In genomic region chr3L:11215244-11216121, dm6 we compare ENCODE assay signal across 1 fruit fly cellular context.
TF ChIP-seq lines count a peak whose summit lies in the region.

No protein-coding gene starts in this region.

TF ChIP-seq in whole organism, embryonic, 481 proteins besides CTCF, POLR2A, EP300 and RAD21 (continued from another document and continues in another):
- TF ChIP-seq abd-A (tag; optimal IDR thresholded peaks at IDR 0.05; lab: Kevin White, UChicago) = peak; percentile 16
- TF ChIP-seq hbn (GFP tag; IDR thresholded peaks at IDR 0.05; lab: Robert Waterston, UW; ENCODE audit: partially characterized antibody) = 0 out of 2 replicates have a peak, but pooled peaks have one; percentile 7
- peak; percentile 53 for TF ChIP-seq oc (tag; optimal IDR thresholded peaks at IDR 0.05; lab: Kevin White, UChicago)
- TF ChIP-seq CG15269 (tag; optimal IDR thresholded peaks at IDR 0.05; lab: Kevin White, UChicago) = peak; percentile 85
- peak; percentile 62 for TF ChIP-seq Ets97D (GFP tag; optimal IDR thresholded peaks at IDR 0.05; lab: Kevin White, UChicago)
- peak; percentile 65 for TF ChIP-seq Hand (GFP tag; optimal IDR thresholded peaks at IDR 0.05; lab: Kevin White, UChicago)
- peak; percentile 47 for TF ChIP-seq Neu2 (GFP tag; optimal IDR thresholded peaks at IDR 0.05; lab: Kevin White, UChicago; ENCODE audit: borderline replicate concordance)
- TF ChIP-seq Camta (GFP tag; optimal IDR thresholded peaks at IDR 0.05; lab: Kevin White, UChicago) = peak; percentile 87
- peak; percentile 77 for TF ChIP-seq crc (GFP tag; optimal IDR thresholded peaks at IDR 0.05; lab: Kevin White, UChicago)
- peak; percentile 90 for TF ChIP-seq bab2 (GFP tag; optimal IDR thresholded peaks at IDR 0.05; lab: Kevin White, UChicago)
- TF ChIP-seq lbe (GFP tag; optimal IDR thresholded peaks at IDR 0.05; lab: Kevin White, UChicago) = peak; percentile 91
- peak; percentile 36 for TF ChIP-seq luna (GFP tag; optimal IDR thresholded peaks at IDR 0.05; lab: Kevin White, UChicago)
- peak; percentile 82 for TF ChIP-seq CG4424 (GFP tag; optimal IDR thresholded peaks at IDR 0.05; lab: Kevin White, UChicago)
- peak; percentile 87 for TF ChIP-seq gsb (GFP tag; IDR thresholded peaks at IDR 0.05; lab: Robert Waterston, UW)
- peak; percentile 56 for TF ChIP-seq CG10431 (GFP tag; optimal IDR thresholded peaks at IDR 0.05; lab: Kevin White, UChicago)
- peak; percentile 88 for TF ChIP-seq CG8924 (tag; optimal IDR thresholded peaks at IDR 0.05; lab: Kevin White, UChicago)
- peak; percentile 93 for TF ChIP-seq Antp (GFP tag; optimal IDR thresholded peaks at IDR 0.05; lab: Kevin White, UChicago)
- no peak for TF ChIP-seq sc (optimal IDR thresholded peaks at IDR 0.05; lab: Kevin White, UChicago)
- TF ChIP-seq sc (GFP tag; optimal IDR thresholded peaks at IDR 0.05; lab: Kevin White, UChicago) = peak; percentile 71
- TF ChIP-seq NK7.1 (GFP tag; optimal IDR thresholded peaks at IDR 0.05; lab: Kevin White, UChicago) = peak; percentile 80
- peak in 1 of 3 experiments; percentile 44 for TF ChIP-seq Stat92E (GFP tag; optimal IDR thresholded peaks at IDR 0.05; lab: Kevin White, UChicago)
- peak; percentile 69 for TF ChIP-seq CG2116 (GFP tag; optimal IDR thresholded peaks at IDR 0.05; lab: Kevin White, UChicago)
- TF ChIP-seq Chrac-16 (GFP tag; optimal IDR thresholded peaks at IDR 0.05; lab: Kevin White, UChicago) = peak; percentile 85
- peak; percentile 85 for TF ChIP-seq toy (GFP tag; IDR thresholded peaks at IDR 0.05; lab: Robert Waterston, UW)
- peak; percentile 64 for TF ChIP-seq mirr (GFP tag; optimal IDR thresholded peaks at IDR 0.05; lab: Kevin White, UChicago)
- TF ChIP-seq CG15479 (GFP tag; optimal IDR thresholded peaks at IDR 0.05; lab: Kevin White, UChicago) = no peak
- TF ChIP-seq CG6683 (GFP tag; optimal IDR thresholded peaks at IDR 0.05; lab: Kevin White, UChicago) = peak; percentile 52
- TF ChIP-seq slbo (GFP tag; IDR thresholded peaks at IDR 0.05; lab: Robert Waterston, UW) = peak; percentile 94
- TF ChIP-seq CG3847 (GFP tag; IDR thresholded peaks at IDR 0.05; lab: Robert Waterston, UW) = peak; percentile 87
- peak; percentile 86 for TF ChIP-seq CG18764 (GFP tag; optimal IDR thresholded peaks at IDR 0.05; lab: Kevin White, UChicago)
- TF ChIP-seq CG14860 (GFP tag; IDR thresholded peaks at IDR 0.05; lab: Robert Waterston, UW; ENCODE audit: partially characterized antibody) = no peak
- TF ChIP-seq eve (GFP tag; optimal IDR thresholded peaks at IDR 0.05; lab: Kevin White, UChicago) = no peak
- TF ChIP-seq Nf-YC (tag; optimal IDR thresholded peaks at IDR 0.05; lab: Kevin White, UChicago) = peak; percentile 50
- no peak for TF ChIP-seq Doc2 (GFP tag; IDR thresholded peaks at IDR 0.05; lab: Robert Waterston, UW)
- TF ChIP-seq YL-1 (GFP tag; optimal IDR thresholded peaks at IDR 0.05; lab: Kevin White, UChicago) = peak; percentile 34
- TF ChIP-seq tgo (GFP tag; IDR thresholded peaks at IDR 0.05; lab: Robert Waterston, UW) = peak; percentile 94
- TF ChIP-seq p53 (GFP tag; optimal IDR thresholded peaks at IDR 0.05; lab: Kevin White, UChicago) = peak; percentile 78
- peak; percentile 56 for TF ChIP-seq B-H2 (GFP tag; optimal IDR thresholded peaks at IDR 0.05; lab: Kevin White, UChicago)
- TF ChIP-seq her (GFP tag; optimal IDR thresholded peaks at IDR 0.05; lab: Kevin White, UChicago) = peak; percentile 88
- no peak for TF ChIP-seq vnd (GFP tag; IDR thresholded peaks at IDR 0.05; lab: Robert Waterston, UW; ENCODE audit: partially characterized antibody)
- TF ChIP-seq pan (optimal IDR thresholded peaks at IDR 0.05; lab: Kevin White, UChicago) = no peak
- peak in 1 of 2 experiments; percentile 97 for TF ChIP-seq pan (GFP tag; optimal IDR thresholded peaks at IDR 0.05 in 1 of 2, IDR thresholded peaks at IDR 0.05 in 1 of 2)
- peak; percentile 87 for TF ChIP-seq CG12391 (tag; optimal IDR thresholded peaks at IDR 0.05; lab: Kevin White, UChicago)
- no peak for TF ChIP-seq sna (GFP tag; IDR thresholded peaks at IDR 0.05; lab: Robert Waterston, UW; ENCODE audit: partially characterized antibody)
- peak; percentile 59 for TF ChIP-seq exex (tag; optimal IDR thresholded peaks at IDR 0.05; lab: Kevin White, UChicago)
- TF ChIP-seq danr (GFP tag; IDR thresholded peaks at IDR 0.05; lab: Robert Waterston, UW) = peak; percentile 89
- TF ChIP-seq Usf (GFP tag; optimal IDR thresholded peaks at IDR 0.05; lab: Kevin White, UChicago) = peak; percentile 71
- TF ChIP-seq CG12744 (GFP tag; optimal IDR thresholded peaks at IDR 0.05; lab: Kevin White, UChicago) = peak; percentile 88
- peak; percentile 86 for TF ChIP-seq CG16863 (GFP tag; optimal IDR thresholded peaks at IDR 0.05; lab: Kevin White, UChicago)
- no peak for TF ChIP-seq inv (GFP tag; IDR thresholded peaks at IDR 0.05; lab: Robert Waterston, UW; ENCODE audit: partially characterized antibody)
- TF ChIP-seq CG8388 (GFP tag; optimal IDR thresholded peaks at IDR 0.05; lab: Kevin White, UChicago) = peak; percentile 86
- peak; percentile 53 for TF ChIP-seq CG3163 (GFP tag; optimal IDR thresholded peaks at IDR 0.05; lab: Kevin White, UChicago)
- TF ChIP-seq MESR4 (GFP tag; optimal IDR thresholded peaks at IDR 0.05; lab: Kevin White, UChicago) = peak; percentile 35
- TF ChIP-seq ara (GFP tag; IDR thresholded peaks at IDR 0.05; lab: Robert Waterston, UW) = peak; percentile 94
- peak; percentile 71 for TF ChIP-seq CG4707 (GFP tag; optimal IDR thresholded peaks at IDR 0.05; lab: Kevin White, UChicago)
- TF ChIP-seq Side (GFP tag; optimal IDR thresholded peaks at IDR 0.05; lab: Kevin White, UChicago) = peak; percentile 85
- peak; percentile 94 for TF ChIP-seq sob (GFP tag; IDR thresholded peaks at IDR 0.05; lab: Robert Waterston, UW)
- peak; percentile 70 for TF ChIP-seq CG10267 (tag; optimal IDR thresholded peaks at IDR 0.05; lab: Kevin White, UChicago)
- TF ChIP-seq chinmo (GFP tag; IDR thresholded peaks at IDR 0.05; lab: Robert Waterston, UW; ENCODE audit: partially characterized antibody) = 0 out of 4 replicates have a peak, but pooled peaks have one; percentile 67
- peak; percentile 88 for TF ChIP-seq sisA (GFP tag; IDR thresholded peaks at IDR 0.05; lab: Robert Waterston, UW)
- peak; percentile 45 for TF ChIP-seq CG1529 (GFP tag; optimal IDR thresholded peaks at IDR 0.05; lab: Kevin White, UChicago)
- peak; percentile 91 for TF ChIP-seq Optix (GFP tag; IDR thresholded peaks at IDR 0.05; lab: Robert Waterston, UW)
- TF ChIP-seq psq (GFP tag; optimal IDR thresholded peaks at IDR 0.05; lab: Kevin White, UChicago) = peak; percentile 52
- peak; percentile 23; the same call in 1 of the 2 replicates for TF ChIP-seq amos (GFP tag; IDR thresholded peaks at IDR 0.05; lab: Robert Waterston, UW; ENCODE audit: partially characterized antibody)
- peak; percentile 90 for TF ChIP-seq ind (GFP tag; optimal IDR thresholded peaks at IDR 0.05; lab: Kevin White, UChicago)
- peak in 1 of 2 experiments; percentile 66 for TF ChIP-seq tll (GFP tag; optimal IDR thresholded peaks at IDR 0.05; lab: Kevin White, UChicago)
- peak; percentile 84 for TF ChIP-seq CG4820 (GFP tag; optimal IDR thresholded peaks at IDR 0.05; lab: Kevin White, UChicago)
- peak; percentile 54 for TF ChIP-seq da (GFP tag; optimal IDR thresholded peaks at IDR 0.05; lab: Kevin White, UChicago)
- TF ChIP-seq CG15011 (GFP tag; optimal IDR thresholded peaks at IDR 0.05; lab: Kevin White, UChicago) = peak; percentile 78
- peak; percentile 76 for TF ChIP-seq ap (GFP tag; IDR thresholded peaks at IDR 0.05; lab: Robert Waterston, UW)
- TF ChIP-seq CG2202 (tag; optimal IDR thresholded peaks at IDR 0.05; lab: Kevin White, UChicago) = peak; percentile 74
- peak; percentile 58 for TF ChIP-seq CG9876 (GFP tag; optimal IDR thresholded peaks at IDR 0.05; lab: Kevin White, UChicago)
- TF ChIP-seq knrl (GFP tag; IDR thresholded peaks at IDR 0.05; lab: Robert Waterston, UW; ENCODE audit: partially characterized antibody) = no peak
- TF ChIP-seq D19A (tag; optimal IDR thresholded peaks at IDR 0.05; lab: Kevin White, UChicago) = peak; percentile 67
- TF ChIP-seq CG7786 (GFP tag; optimal IDR thresholded peaks at IDR 0.05; lab: Kevin White, UChicago) = peak; percentile 90
- no peak for TF ChIP-seq br (optimal IDR thresholded peaks at IDR 0.05; lab: Kevin White, UChicago)
- TF ChIP-seq CG17802 (tag; optimal IDR thresholded peaks at IDR 0.05; lab: Kevin White, UChicago) = peak; percentile 57
- TF ChIP-seq CG34224 (GFP tag; IDR thresholded peaks at IDR 0.05; lab: Robert Waterston, UW; ENCODE audit: partially characterized antibody) = no peak
- peak; percentile 79 for TF ChIP-seq CG11560 (tag; IDR thresholded peaks at IDR 0.05; lab: Robert Waterston, UW)
- TF ChIP-seq Bgb (GFP tag; IDR thresholded peaks at IDR 0.05; lab: Robert Waterston, UW; ENCODE audit: partially characterized antibody) = no peak
- peak; percentile 84 for TF ChIP-seq CG18262 (tag; optimal IDR thresholded peaks at IDR 0.05; lab: Kevin White, UChicago)
- TF ChIP-seq CG13775 (GFP tag; optimal IDR thresholded peaks at IDR 0.05; lab: Kevin White, UChicago) = peak; percentile 83
- peak; percentile 62 for TF ChIP-seq kay (GFP tag; optimal IDR thresholded peaks at IDR 0.05; lab: Kevin White, UChicago)
- peak; percentile 93 for TF ChIP-seq HLH3B (GFP tag; IDR thresholded peaks at IDR 0.05; lab: Robert Waterston, UW)
- peak; percentile 97 for TF ChIP-seq Rfx (GFP tag; IDR thresholded peaks at IDR 0.05; lab: Robert Waterston, UW)
- TF ChIP-seq CoRest (tag; optimal IDR thresholded peaks at IDR 0.05; lab: Kevin White, UChicago) = peak; percentile 81
- peak; percentile 94 for TF ChIP-seq gro (GFP tag; optimal IDR thresholded peaks at IDR 0.05; lab: Kevin White, UChicago)
- TF ChIP-seq so (GFP tag; IDR thresholded peaks at IDR 0.05; lab: Robert Waterston, UW) = peak; percentile 82
- peak; percentile 49 for TF ChIP-seq Lhr (GFP tag; optimal IDR thresholded peaks at IDR 0.05; lab: Kevin White, UChicago)
- peak; percentile 79 for TF ChIP-seq shn (GFP tag; optimal IDR thresholded peaks at IDR 0.05; lab: Kevin White, UChicago)
- TF ChIP-seq CG17829 (tag; optimal IDR thresholded peaks at IDR 0.05; lab: Kevin White, UChicago) = peak; percentile 86
- peak; percentile 79 for TF ChIP-seq Oli (tag; optimal IDR thresholded peaks at IDR 0.05; lab: Kevin White, UChicago)
- TF ChIP-seq pros (GFP tag; optimal IDR thresholded peaks at IDR 0.05; lab: Kevin White, UChicago) = no peak
- peak; percentile 83 for TF ChIP-seq maf-S (GFP tag; optimal IDR thresholded peaks at IDR 0.05; lab: Kevin White, UChicago)
- no peak for TF ChIP-seq lov (optimal IDR thresholded peaks at IDR 0.05; lab: Kevin White, UChicago)
- TF ChIP-seq lov (GFP tag; IDR thresholded peaks at IDR 0.05; lab: Robert Waterston, UW) = peak; percentile 87
- TF ChIP-seq ttk (GFP tag; IDR thresholded peaks at IDR 0.05; lab: Robert Waterston, UW) = peak; percentile 92
- peak; percentile 90 for TF ChIP-seq H15 (GFP tag; IDR thresholded peaks at IDR 0.05; lab: Robert Waterston, UW)
- peak; percentile 87 for TF ChIP-seq nau (GFP tag; optimal IDR thresholded peaks at IDR 0.05; lab: Kevin White, UChicago)
- TF ChIP-seq Poxn (GFP tag; IDR thresholded peaks at IDR 0.05; lab: Robert Waterston, UW) = peak; percentile 86
- TF ChIP-seq cad (GFP tag; optimal IDR thresholded peaks at IDR 0.05; lab: Kevin White, UChicago) = no peak
- TF ChIP-seq CG13424 (tag; optimal IDR thresholded peaks at IDR 0.05; lab: Kevin White, UChicago) = peak; percentile 77
- TF ChIP-seq ato (GFP tag; IDR thresholded peaks at IDR 0.05; lab: Robert Waterston, UW; ENCODE audit: partially characterized antibody) = no peak
- peak; percentile 81 for TF ChIP-seq CG8765 (GFP tag; IDR thresholded peaks at IDR 0.05; lab: Robert Waterston, UW)
- peak; percentile 64 for TF ChIP-seq CG7928 (GFP tag; optimal IDR thresholded peaks at IDR 0.05; lab: Kevin White, UChicago)
- TF ChIP-seq lilli (GFP tag; optimal IDR thresholded peaks at IDR 0.05; lab: Kevin White, UChicago) = peak; percentile 96
- TF ChIP-seq Blimp-1 (GFP tag; optimal IDR thresholded peaks at IDR 0.05; lab: Kevin White, UChicago) = peak; percentile 98
- peak; percentile 96 for TF ChIP-seq chm (GFP tag; IDR thresholded peaks at IDR 0.05; lab: Robert Waterston, UW)
- TF ChIP-seq CG32532 (GFP tag; IDR thresholded peaks at IDR 0.05; lab: Robert Waterston, UW) = peak; percentile 98
- TF ChIP-seq ac (GFP tag; optimal IDR thresholded peaks at IDR 0.05; lab: Kevin White, UChicago) = no peak
- no peak for TF ChIP-seq prd (optimal IDR thresholded peaks at IDR 0.05; lab: Kevin White, UChicago)
- TF ChIP-seq prd (GFP tag; IDR thresholded peaks at IDR 0.05; lab: Robert Waterston, UW) = peak; percentile 91
- peak; percentile 78 for TF ChIP-seq esg (GFP tag; conservative IDR thresholded peaks at IDR 0.05; lab: Robert Waterston, UW)
- peak; percentile 50 for TF ChIP-seq CG1832 (GFP tag; optimal IDR thresholded peaks at IDR 0.05; lab: Kevin White, UChicago)
- TF ChIP-seq CG13123 (GFP tag; optimal IDR thresholded peaks at IDR 0.05; lab: Kevin White, UChicago) = peak; percentile 84
- TF ChIP-seq CG7745 (tag; optimal IDR thresholded peaks at IDR 0.05; lab: Kevin White, UChicago) = no peak
- peak; percentile 87 for TF ChIP-seq corto (GFP tag; optimal IDR thresholded peaks at IDR 0.05; lab: Kevin White, UChicago)
- peak; percentile 57 for TF ChIP-seq CG12236 (GFP tag; optimal IDR thresholded peaks at IDR 0.05; lab: Kevin White, UChicago)
- peak; percentile 59 to 84 for TF ChIP-seq bsh (GFP tag; optimal IDR thresholded peaks at IDR 0.05; lab: Kevin White, UChicago)
- TF ChIP-seq Ssrp (tag; optimal IDR thresholded peaks at IDR 0.05; lab: Kevin White, UChicago) = peak; percentile 68
- TF ChIP-seq CG11695 (GFP tag; IDR thresholded peaks at IDR 0.05; lab: Robert Waterston, UW) = peak; percentile 97
- TF ChIP-seq bcd (GFP tag; optimal IDR thresholded peaks at IDR 0.05; lab: Kevin White, UChicago) = peak; percentile 84
- TF ChIP-seq CG34376 (GFP tag; optimal IDR thresholded peaks at IDR 0.05; lab: Kevin White, UChicago) = peak; percentile 74
- TF ChIP-seq CG17186 (GFP tag; optimal IDR thresholded peaks at IDR 0.05; lab: Kevin White, UChicago) = peak; percentile 40
- peak; percentile 84 for TF ChIP-seq CG7357 (GFP tag; IDR thresholded peaks at IDR 0.05; lab: Robert Waterston, UW)
- TF ChIP-seq pita (GFP tag; optimal IDR thresholded peaks at IDR 0.05; lab: Kevin White, UChicago) = no peak
- peak; percentile 72 for TF ChIP-seq CG31441 (GFP tag; IDR thresholded peaks at IDR 0.05; lab: Robert Waterston, UW)
- TF ChIP-seq Ada2b (GFP tag; IDR thresholded peaks at IDR 0.05; lab: Robert Waterston, UW) = peak; percentile 95
- TF ChIP-seq sd (tag; optimal IDR thresholded peaks at IDR 0.05; lab: Kevin White, UChicago) = peak; percentile 58
- TF ChIP-seq D19B (GFP tag; optimal IDR thresholded peaks at IDR 0.05; lab: Kevin White, UChicago) = peak; percentile 84
